Fruit fly (Drosophila melanogaster) Kc167 (cell line): ENCODE measurements around the gene CG13044.

Experiments used
- Myc ChIP-seq: fragments of >200 bp; optimal IDR thresholded peaks from 2 replicates; lab custom pipeline; 2017; ENCODE audit warnings: missing external identifiers
- Sin3A ChIP-seq: fragments of >200 bp; optimal IDR thresholded peaks from 2 replicates; lab custom pipeline; 2018; ENCODE audit warnings: missing external identifiers
- h ChIP-seq: fragments of >200 bp; optimal IDR thresholded peaks from 3 replicates; lab custom pipeline; 2018; ENCODE audit warnings: missing external identifiers
- insv ChIP-seq: fragments of >200 bp; optimal IDR thresholded peaks from 3 replicates; lab custom pipeline; 2018; ENCODE audit warnings: missing external identifiers
- psq ChIP-seq: fragments of >200 bp; optimal IDR thresholded peaks from 2 replicates; lab custom pipeline; 2017; ENCODE audit warnings: missing external identifiers
- ttk ChIP-seq: sonication (Bioruptor generic); optimal IDR thresholded peaks from 2 replicates; lab custom pipeline; 2017; ENCODE audit warnings: missing external identifiers

CG13044 gene

dm6 chr3L:16303078-16303477 is at the start of gene CG13044:
CG13044 (minus strand) TSS chr3L:16303178.
- TF ChIP-seq psq (lab: Kevin White, UChicago) (no peak), ttk (no peak), Myc (no peak), Sin3A (lab: Kevin White, UChicago) (no peak), insv (lab: Kevin White, UChicago) (no peak), h (lab: Kevin White, UChicago) (no peak)

DNA sequence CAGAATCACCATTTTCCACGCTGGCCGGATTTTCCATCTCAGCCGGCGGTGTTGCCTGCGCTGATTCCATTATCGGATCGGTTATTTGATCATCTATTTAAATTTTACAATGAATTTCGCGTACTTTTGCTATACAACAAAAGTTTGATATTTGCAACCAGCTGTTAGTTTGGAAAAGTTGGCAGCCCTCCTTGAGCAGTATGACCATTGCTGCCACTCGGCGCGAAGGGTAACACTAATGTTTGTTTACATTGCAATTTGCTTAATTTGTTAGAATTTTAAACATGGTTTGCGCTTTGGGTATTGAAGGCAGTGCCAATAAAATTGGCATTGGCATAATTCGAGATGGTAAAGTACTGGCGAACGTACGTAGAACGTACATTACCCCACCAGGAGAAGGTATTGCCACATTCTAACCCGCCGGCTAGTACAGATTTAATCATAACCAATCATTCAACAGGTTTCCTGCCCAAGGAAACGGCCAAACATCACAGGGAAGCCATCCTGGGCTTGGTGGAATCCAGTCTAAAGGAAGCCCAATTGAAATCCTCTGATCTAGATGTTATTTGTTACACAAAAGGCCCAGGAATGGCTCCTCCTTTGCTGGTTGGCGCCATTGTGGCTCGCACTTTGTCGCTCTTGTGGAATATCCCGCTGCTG is 48.9 kb upstream of the CG13044 start, which contains the start of the genes Golgin104 and Tcs3:
Gene Golgin104 (minus strand): TSS at position 182 of the 660 bp plus-strand sequence.
Gene Tcs3 (plus strand): TSS at position 222 of the 660 bp plus-strand sequence.
- TF ChIP-seq Sin3A (lab: Kevin White, UChicago) (no peak), Myc (no peak), insv (lab: Kevin White, UChicago) (no peak), ttk (no peak), psq (lab: Kevin White, UChicago) (no peak), h (lab: Kevin White, UChicago) (no peak)

- TF ChIP-seq insv (lab: Kevin White, UChicago) (no peak), psq (lab: Kevin White, UChicago) (no peak), Myc (no peak), h (lab: Kevin White, UChicago) (no peak), Sin3A (lab: Kevin White, UChicago) (no peak), ttk (no peak)
Observed at dm6 chr3L:16349686-16350085, 46.7 kb upstream of the CG13044 start.

- TF ChIP-seq Sin3A (lab: Kevin White, UChicago) = no peak
Observed at dm6 chr3L:16347914-16348313, 44.9 kb upstream of the CG13044 start, which contains the start of gene mRpS34. mRpS34 (plus strand) TSS chr3L:16348074.

dm6 chr3L:16346023-16346422 is 43.0 kb upstream of the CG13044 start, which contains the start of gene CG33257:
CG33257 (plus strand) TSS chr3L:16346323.
- TF ChIP-seq h (lab: Kevin White, UChicago) = no peak
- no peak for TF ChIP-seq ttk
- TF ChIP-seq Myc = no peak
- TF ChIP-seq psq (lab: Kevin White, UChicago) = no peak
- no peak for TF ChIP-seq Sin3A (lab: Kevin White, UChicago)
- TF ChIP-seq insv (lab: Kevin White, UChicago) = no peak

dm6 chr3L:16339873-16340272 is 36.9 kb upstream of the CG13044 start:
- no peak for TF ChIP-seq h (lab: Kevin White, UChicago)
- TF ChIP-seq psq (lab: Kevin White, UChicago) = no peak
- no peak for TF ChIP-seq ttk
- TF ChIP-seq Sin3A (lab: Kevin White, UChicago) = no peak

dm6 chr3L:16339463-16339862 is 36.5 kb upstream of the CG13044 start:
- TF ChIP-seq psq (lab: Kevin White, UChicago) = no peak

dm6 chr3L:16338703-16339102 is 35.7 kb upstream of the CG13044 start, which contains the start of gene CG4998:
CG4998 (plus strand) TSS chr3L:16339003.
- TF ChIP-seq Myc (no peak), psq (lab: Kevin White, UChicago) (no peak), insv (lab: Kevin White, UChicago) (no peak), Sin3A (lab: Kevin White, UChicago) (no peak)

DNA sequence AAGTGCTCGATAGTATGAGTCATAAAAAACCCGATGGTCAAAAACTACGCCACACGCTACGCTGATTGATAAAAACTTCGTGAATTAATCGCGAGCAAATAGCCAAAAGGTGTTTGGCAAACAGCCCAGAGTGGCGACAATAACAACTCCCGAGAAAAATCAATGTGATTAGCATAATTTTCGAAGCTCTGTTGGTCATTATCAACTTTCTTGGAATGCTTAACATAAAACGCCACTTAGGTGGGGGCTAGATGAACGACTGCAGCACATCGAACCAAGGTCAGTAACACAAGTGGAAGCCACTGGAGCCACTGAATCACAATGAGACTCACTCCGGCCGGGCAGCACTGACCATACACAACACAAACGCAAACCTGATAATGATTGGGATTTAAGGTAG is 34.8 kb upstream of the CG13044 start:
- no peak for TF ChIP-seq ttk
- no peak for TF ChIP-seq psq (lab: Kevin White, UChicago)
- TF ChIP-seq insv (lab: Kevin White, UChicago) = no peak
- TF ChIP-seq Myc = no peak
- no peak for TF ChIP-seq Sin3A (lab: Kevin White, UChicago)
- no peak for TF ChIP-seq h (lab: Kevin White, UChicago)

DNA sequence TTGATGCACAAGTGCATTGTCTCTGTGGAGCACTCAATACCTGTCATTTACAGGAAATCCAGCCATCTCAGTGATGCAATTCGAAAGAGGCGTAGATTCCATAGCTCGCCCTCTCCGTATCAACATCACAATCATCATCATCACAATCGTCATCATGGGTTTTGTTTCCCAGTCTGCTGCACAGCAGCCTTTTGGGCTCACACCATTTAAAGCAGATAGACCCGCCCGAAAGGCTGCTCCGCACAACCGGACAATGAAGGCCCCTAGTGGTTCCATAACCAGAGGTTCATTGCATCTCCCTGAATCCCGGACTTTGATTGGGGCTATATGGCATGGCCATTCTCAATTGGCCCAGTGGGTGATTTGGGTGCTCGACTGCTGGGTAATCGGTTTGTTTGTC is 31.9 kb upstream of the CG13044 start:
- TF ChIP-seq Myc (no peak), Sin3A (lab: Kevin White, UChicago) (no peak), ttk (no peak), psq (lab: Kevin White, UChicago) (no peak), insv (lab: Kevin White, UChicago) (no peak), h (lab: Kevin White, UChicago) (no peak)

- TF ChIP-seq h (lab: Kevin White, UChicago) (no peak), ttk (no peak), insv (lab: Kevin White, UChicago) (no peak), psq (lab: Kevin White, UChicago) (no peak), Sin3A (lab: Kevin White, UChicago) (no peak), Myc (no peak)
Observed at dm6 chr3L:16333013-16333412, 30.0 kb upstream of the CG13044 start, which contains the start of gene CG13056. CG13056 (plus strand) TSS chr3L:16333313.

DNA sequence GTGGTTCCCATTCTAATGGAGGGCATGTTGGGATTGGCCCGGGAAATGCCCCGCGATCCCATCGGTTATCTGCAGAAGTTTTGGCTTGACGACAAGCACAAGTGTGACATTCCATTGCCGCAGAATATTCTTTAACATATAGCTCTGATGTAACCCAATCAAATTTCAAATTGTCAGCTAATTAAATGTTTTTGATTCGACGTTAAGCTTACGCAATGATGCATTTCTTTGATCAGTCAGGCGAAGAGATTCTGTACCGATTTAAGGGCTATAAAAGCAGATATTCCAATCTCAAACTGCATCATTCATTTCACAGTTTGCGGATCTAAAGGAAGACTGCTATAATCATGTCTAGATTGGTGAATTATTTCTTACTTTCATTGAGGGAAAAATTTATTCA is 28.7 kb upstream of the CG13044 start, which contains the start of gene retinin:
Gene retinin (plus strand): TSS at position 301 of the 400 bp plus-strand sequence.
- TF ChIP-seq insv (lab: Kevin White, UChicago) (no peak), psq (lab: Kevin White, UChicago) (no peak), ttk (no peak), Myc (no peak), Sin3A (lab: Kevin White, UChicago) (no peak), h (lab: Kevin White, UChicago) (no peak)

DNA sequence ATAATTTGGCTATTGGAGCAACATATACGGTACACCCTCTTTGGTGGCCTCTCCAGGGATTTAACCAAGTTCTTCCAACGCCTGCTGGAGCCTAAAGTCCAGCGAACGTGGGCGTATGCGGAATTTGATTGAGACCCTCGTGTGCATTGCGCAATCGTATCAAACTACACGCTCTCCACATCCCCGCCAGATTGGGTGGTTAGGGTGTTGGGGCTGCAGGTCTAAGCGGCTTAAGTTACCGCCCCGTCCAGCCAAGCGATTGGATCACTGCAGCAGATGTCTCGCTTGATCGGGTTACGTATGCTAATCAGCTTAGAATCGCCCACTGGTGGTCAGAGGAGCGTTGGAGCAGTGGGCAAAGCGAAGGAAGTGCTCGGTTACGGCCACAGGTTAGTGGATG is 27.8 kb upstream of the CG13044 start, which contains the start of gene CG33060:
Gene CG33060 (plus strand): TSS at position 301 of the 400 bp plus-strand sequence.
- no peak for TF ChIP-seq Myc
- no peak for TF ChIP-seq ttk
- no peak for TF ChIP-seq insv (lab: Kevin White, UChicago)
- TF ChIP-seq Sin3A (lab: Kevin White, UChicago) = no peak
- no peak for TF ChIP-seq h (lab: Kevin White, UChicago)
- TF ChIP-seq psq (lab: Kevin White, UChicago) = no peak
